Fruit fly (Drosophila melanogaster) whole organism, prepupa: ENCODE data around the gene CG7320.
A peak's percentile ranks its signal among the peaks of the same experiment; 100 is the strongest.

ENCODE experiments used
- Blimp-1 ChIP-seq: fragments of 200-800 bp; sonication (Bioruptor generic); optimal IDR thresholded peaks from 3 replicates; lab custom pipeline; 2017; ENCODE audit warnings: missing biosample characterization, missing genetic modification characterization, mild to moderate bottlenecking, moderate library complexity, missing genetic modification reagents
- CG11294 ChIP-seq: fragments of 200-800 bp; sonication (Bioruptor generic); IDR thresholded peaks from 2 replicates; pipeline ENCODE4 v1.3.6; 2022; ENCODE audit warnings: missing biosample characterization, missing genetic modification characterization
- CG11762 ChIP-seq: fragments of 200-800 bp; sonication (Bioruptor generic); optimal IDR thresholded peaks from 3 replicates; lab custom pipeline; 2016; ENCODE audit warnings: missing biosample characterization, missing genetic modification characterization; ENCODE audit not compliant: insufficient read depth
- CG15336 ChIP-seq: fragments of 200-800 bp; sonication (Bioruptor generic); IDR thresholded peaks from 2 replicates; pipeline ENCODE4 v1.3.6; 2022; ENCODE audit warnings: missing biosample characterization, missing genetic modification characterization
- CG1621 ChIP-seq: fragments of 200-800 bp; sonication (Bioruptor generic); optimal IDR thresholded peaks from 3 replicates; lab custom pipeline; 2018; ENCODE audit warnings: missing biosample characterization, mild to moderate bottlenecking, missing genetic modification characterization
- CG16779 ChIP-seq: fragments of 200-800 bp; sonication (Bioruptor generic); optimal IDR thresholded peaks from 3 replicates; lab custom pipeline; 2017; ENCODE audit warnings: missing biosample characterization, mild to moderate bottlenecking, missing genetic modification characterization
- CG31627 ChIP-seq: fragments of 200-800 bp; sonication (Bioruptor generic); optimal IDR thresholded peaks from 3 replicates; lab custom pipeline; 2016; ENCODE audit warnings: missing biosample characterization, missing genetic modification characterization
- CG32006 ChIP-seq: fragments of 200-800 bp; sonication (Bioruptor generic); optimal IDR thresholded peaks from 3 replicates; lab custom pipeline; 2017; ENCODE audit warnings: missing biosample characterization, mild to moderate bottlenecking, missing genetic modification characterization
- CG34406 ChIP-seq: fragments of 200-800 bp; sonication (Bioruptor generic); optimal IDR thresholded peaks from 3 replicates; lab custom pipeline; 2016; ENCODE audit warnings: missing biosample characterization, missing genetic modification characterization
- CG3919 ChIP-seq: fragments of 200-800 bp; sonication (Bioruptor generic); optimal IDR thresholded peaks from 3 replicates; lab custom pipeline; 2016; ENCODE audit warnings: missing biosample characterization, missing genetic modification characterization
- CG4318 ChIP-seq: fragments of 200-800 bp; sonication (Bioruptor generic); optimal IDR thresholded peaks from 3 replicates; lab custom pipeline; 2017; ENCODE audit warnings: missing biosample characterization, mild to moderate bottlenecking, missing genetic modification characterization
- CG6792 ChIP-seq: fragments of 200-800 bp; sonication (Bioruptor generic); optimal IDR thresholded peaks from 3 replicates; lab custom pipeline; 2016; ENCODE audit warnings: missing biosample characterization, missing genetic modification characterization
- CG6808 ChIP-seq: fragments of 200-800 bp; sonication (Bioruptor generic); optimal IDR thresholded peaks from 3 replicates; lab custom pipeline; 2017; ENCODE audit warnings: missing biosample characterization, missing genetic modification characterization, mild to moderate bottlenecking, moderate library complexity, missing genetic modification reagents
- CG6854 ChIP-seq: fragments of 200-800 bp; sonication (Bioruptor generic); optimal IDR thresholded peaks from 2 replicates; lab custom pipeline; 2017; ENCODE audit warnings: missing biosample characterization, mild to moderate bottlenecking, missing genetic modification characterization
- CG7368 ChIP-seq: fragments of 200-800 bp; sonication (Bioruptor generic); optimal IDR thresholded peaks from 3 replicates; lab custom pipeline; 2016; ENCODE audit warnings: missing biosample characterization, missing genetic modification characterization
- CG8119 ChIP-seq: fragments of 200-800 bp; sonication (Bioruptor generic); IDR thresholded peaks from 3 replicates; pipeline ENCODE4 v1.3.6; 2022; ENCODE audit warnings: missing biosample characterization, missing genetic modification characterization
- CG8319 ChIP-seq: fragments of 200-800 bp; sonication (Bioruptor generic); optimal IDR thresholded peaks from 3 replicates; lab custom pipeline; 2016; ENCODE audit warnings: missing biosample characterization, missing genetic modification characterization
- CG8632 ChIP-seq: fragments of 200-800 bp; sonication (Bioruptor generic); optimal IDR thresholded peaks from 3 replicates; lab custom pipeline; 2016; ENCODE audit warnings: missing biosample characterization, missing genetic modification characterization
- Eip75B ChIP-seq: fragments of 200-800 bp; sonication (Bioruptor generic); optimal IDR thresholded peaks from 3 replicates; lab custom pipeline; 2016; ENCODE audit warnings: missing biosample characterization, missing genetic modification characterization
- Eip78C ChIP-seq: fragments of 200-800 bp; sonication (Bioruptor generic); peaks from one replicate; lab custom pipeline; 2016; ENCODE audit warnings: missing biosample characterization, missing genetic modification characterization
- Ets21C ChIP-seq: fragments of 200-800 bp; sonication (Bioruptor generic); optimal IDR thresholded peaks from 3 replicates; lab custom pipeline; 2016; ENCODE audit warnings: missing biosample characterization, missing genetic modification characterization
- Ets96B ChIP-seq: fragments of 200-800 bp; optimal IDR thresholded peaks from 2 replicates; lab custom pipeline; 2019; ENCODE audit warnings: missing biosample characterization, mild to moderate bottlenecking, missing genetic modification characterization, moderate library complexity
- Hr38 ChIP-seq: sonication (Bioruptor generic); optimal IDR thresholded peaks from 2 replicates; lab custom pipeline; 2016; ENCODE audit warnings: missing biosample characterization, missing genetic modification characterization
- Hr4 ChIP-seq: fragments of 200-800 bp; sonication (Bioruptor generic); optimal IDR thresholded peaks from 3 replicates; lab custom pipeline; 2016; ENCODE audit warnings: missing biosample characterization, missing genetic modification characterization
- Smox ChIP-seq: fragments of 200-800 bp; sonication (Bioruptor generic); optimal IDR thresholded peaks from 3 replicates; lab custom pipeline; 2016; ENCODE audit warnings: missing biosample characterization, missing genetic modification characterization
- Sox15 ChIP-seq: fragments of 200-800 bp; sonication (Bioruptor generic); optimal IDR thresholded peaks from 3 replicates; lab custom pipeline; 2016; ENCODE audit warnings: missing biosample characterization, missing genetic modification characterization
- achi ChIP-seq: fragments of 200-800 bp; sonication (Bioruptor generic); optimal IDR thresholded peaks from 3 replicates; lab custom pipeline; 2016; ENCODE audit warnings: missing biosample characterization, missing genetic modification characterization
- acj6 ChIP-seq: fragments of 200-800 bp; sonication (Bioruptor generic); optimal IDR thresholded peaks from 3 replicates; lab custom pipeline; 2016; ENCODE audit warnings: missing biosample characterization, missing genetic modification characterization
- dsx ChIP-seq: fragments of 200-800 bp; optimal IDR thresholded peaks from 3 replicates; lab custom pipeline; 2019; ENCODE audit warnings: missing biosample characterization, mild to moderate bottlenecking, missing genetic modification characterization, moderate library complexity; ENCODE audit not compliant: poor library complexity, severe bottlenecking
- eg ChIP-seq: fragments of 200-800 bp; sonication (Bioruptor generic); IDR thresholded peaks from 3 replicates; pipeline ENCODE4 v1.3.6; 2022; ENCODE audit warnings: missing biosample characterization, missing genetic modification characterization
- esn ChIP-seq: fragments of 200-800 bp; sonication (Bioruptor generic); optimal IDR thresholded peaks from 2 replicates; lab custom pipeline; 2016; ENCODE audit warnings: missing biosample characterization, mild to moderate bottlenecking, missing genetic modification characterization, moderate library complexity
- fd85E ChIP-seq: fragments of 200-800 bp; sonication (Bioruptor generic); optimal IDR thresholded peaks from 3 replicates; lab custom pipeline; 2016; ENCODE audit warnings: missing biosample characterization, missing genetic modification characterization
- fkh ChIP-seq: fragments of 200-800 bp; sonication (Bioruptor generic); optimal IDR thresholded peaks from 3 replicates; lab custom pipeline; 2017; ENCODE audit warnings: missing biosample characterization, mild to moderate bottlenecking, missing genetic modification characterization, moderate library complexity
- pdm3 ChIP-seq: fragments of 200-800 bp; sonication (Bioruptor generic); optimal IDR thresholded peaks from 3 replicates; lab custom pipeline; 2016; ENCODE audit warnings: missing biosample characterization, missing genetic modification characterization
- salr ChIP-seq, 2 experiments: fragments of 200-800 bp; sonication (Bioruptor generic); optimal IDR thresholded peaks; 3 replicates each; lab custom pipeline; 2016 to 2018; ENCODE audit warnings: missing biosample characterization in 2 of 2, missing genetic modification characterization in 2 of 2, mild to moderate bottlenecking in 1 of 2
- ss ChIP-seq, 2 experiments: fragments of 200-800 bp; sonication (Bioruptor generic); optimal IDR thresholded peaks; 2 replicates in 1 of 2; 3 replicates in 1 of 2; lab custom pipeline; 2017 to 2018; ENCODE audit warnings: mild to moderate bottlenecking in 2 of 2, missing biosample characterization in 2 of 2, missing genetic modification characterization in 2 of 2, moderate library complexity in 1 of 2
- svp ChIP-seq: fragments of 200-800 bp; sonication (Bioruptor generic); peaks from one replicate; lab custom pipeline; 2016; ENCODE audit warnings: missing biosample characterization, missing genetic modification characterization
- topi ChIP-seq: fragments of 200-800 bp; sonication (Bioruptor generic); optimal IDR thresholded peaks from 3 replicates; lab custom pipeline; 2016; ENCODE audit warnings: missing biosample characterization, missing genetic modification characterization
- vri ChIP-seq: fragments of 200-800 bp; sonication (Bioruptor generic); optimal IDR thresholded peaks from 3 replicates; lab custom pipeline; 2016; ENCODE audit warnings: missing biosample characterization, mild to moderate bottlenecking, missing genetic modification characterization

CG7320 gene

dm6 chr3L:18186313-18186625, 15.0 kb upstream of the CG7320 start:
- TF ChIP-seq acj6 (GFP tag; lab: Kevin White, UChicago) = no peak
- TF ChIP-seq CG8632 (GFP tag; lab: Kevin White, UChicago) = no peak
- TF ChIP-seq pdm3 (GFP tag; lab: Kevin White, UChicago) = no peak
- TF ChIP-seq Ets96B (tag; lab: Kevin White, UChicago) = no peak
- no peak for TF ChIP-seq fd85E (GFP tag; lab: Kevin White, UChicago)
- TF ChIP-seq CG6854 (GFP tag; lab: Kevin White, UChicago) = no peak
- TF ChIP-seq CG7368 (GFP tag; lab: Kevin White, UChicago) = no peak
- no peak for TF ChIP-seq dsx (GFP tag; lab: Kevin White, UChicago)
- TF ChIP-seq fkh (GFP tag; lab: Kevin White, UChicago) = no peak
- no peak for TF ChIP-seq salr (GFP tag; optimal IDR thresholded peaks at IDR 0.05; lab: Kevin White, UChicago)
- no peak for TF ChIP-seq Eip75B (GFP tag; lab: Kevin White, UChicago)
- TF ChIP-seq achi (GFP tag; lab: Kevin White, UChicago) = no peak

- TF ChIP-seq CG1621 (tag; lab: Kevin White, UChicago) = peak; percentile 29
- TF ChIP-seq Sox15 = no peak
Measured at dm6 chr3L:18186779-18187178, 14.5 kb upstream of the CG7320 start.

dm6 chr3L:18187472-18188089, 13.7 kb upstream of the CG7320 start:
- TF ChIP-seq CG6808 = peak; percentile 7
- peak; percentile 32 for TF ChIP-seq Eip78C (GFP tag; lab: Kevin White, UChicago)
- TF ChIP-seq svp = peak; percentile 45
- TF ChIP-seq vri = peak; percentile 44
- TF ChIP-seq Sox15 = no peak

- TF ChIP-seq fkh (GFP tag; lab: Kevin White, UChicago) (peak; percentile 21), esn (no peak), Eip78C (GFP tag; lab: Kevin White, UChicago) (peak; percentile 49), svp (peak; percentile 27), pdm3 (GFP tag; lab: Kevin White, UChicago) (no peak)
Measured at dm6 chr3L:18188473-18189087, 12.7 kb upstream of the CG7320 start.

- no peak for TF ChIP-seq Hr38
- peak; percentile 90 for TF ChIP-seq vri
- TF ChIP-seq Hr4 (GFP tag; lab: Kevin White, UChicago) = peak; percentile 81
- peak; percentile 97 for TF ChIP-seq Smox (GFP tag; lab: Kevin White, UChicago)
- peak; percentile 87 for TF ChIP-seq CG32006 (GFP tag; lab: Kevin White, UChicago)
- TF ChIP-seq salr (GFP tag; optimal IDR thresholded peaks at IDR 0.05; lab: Kevin White, UChicago) = peak; percentile 92
- peak; percentile 88 for TF ChIP-seq CG8319 (GFP tag; lab: Kevin White, UChicago)
- TF ChIP-seq Ets96B (tag; lab: Kevin White, UChicago) = peak; percentile 95
- TF ChIP-seq pdm3 (GFP tag; lab: Kevin White, UChicago) = peak; percentile 96
- TF ChIP-seq ss (GFP tag; optimal IDR thresholded peaks at IDR 0.05; lab: Kevin White, UChicago) = peak; percentile 86 to 91
- peak; percentile 97 for TF ChIP-seq topi
- peak; percentile 70 for TF ChIP-seq CG11294
- TF ChIP-seq CG6792 = peak; percentile 96
- TF ChIP-seq eg (GFP tag; lab: Robert Waterston, UW) = peak; percentile 85
- peak; percentile 80 for TF ChIP-seq CG4318 (GFP tag; lab: Kevin White, UChicago)
- TF ChIP-seq CG16779 (tag; lab: Kevin White, UChicago) = peak; percentile 88
- TF ChIP-seq CG8119 = peak; percentile 87
- TF ChIP-seq CG31627 (GFP tag; lab: Kevin White, UChicago) = peak; percentile 97
- TF ChIP-seq fd85E (GFP tag; lab: Kevin White, UChicago) = peak; percentile 77
- peak; percentile 88 for TF ChIP-seq CG15336 (GFP tag; lab: Robert Waterston, UW)
- TF ChIP-seq CG3919 (GFP tag; lab: Kevin White, UChicago) = peak; percentile 97
- TF ChIP-seq Ets21C = peak; percentile 94
- TF ChIP-seq Eip75B (GFP tag; lab: Kevin White, UChicago) = peak; percentile 97
- peak; percentile 83 for TF ChIP-seq CG11762 (GFP tag; lab: Kevin White, UChicago)
- peak; percentile 91 for TF ChIP-seq CG8632 (GFP tag; lab: Kevin White, UChicago)
- TF ChIP-seq Blimp-1 (GFP tag; lab: Kevin White, UChicago) = peak; percentile 87
- TF ChIP-seq esn = peak; percentile 98
- TF ChIP-seq CG34406 (GFP tag; lab: Kevin White, UChicago) = peak; percentile 93
Measured at dm6 chr3L:18190484-18191220, 10.6 kb upstream of the CG7320 start.
